Worm (Caenorhabditis elegans) whole organism, L4/young adult: Measurements from ENCODE around the gene grld-1.

Experiments used
- dao-5 ChIP-seq: sonication (generic microtip); optimal IDR thresholded peaks from 2 replicates; lab custom pipeline; 2016; ENCODE audit warnings: missing genotype, missing genetic modification characterization, moderate library complexity, missing compliant biosample characterization
- him-1 ChIP-seq: sonication (generic microtip); optimal IDR thresholded peaks from 2 replicates; lab custom pipeline; 2016; ENCODE audit warnings: missing genotype, missing genetic modification reagents, missing genetic modification characterization, missing compliant biosample characterization

DNA sequence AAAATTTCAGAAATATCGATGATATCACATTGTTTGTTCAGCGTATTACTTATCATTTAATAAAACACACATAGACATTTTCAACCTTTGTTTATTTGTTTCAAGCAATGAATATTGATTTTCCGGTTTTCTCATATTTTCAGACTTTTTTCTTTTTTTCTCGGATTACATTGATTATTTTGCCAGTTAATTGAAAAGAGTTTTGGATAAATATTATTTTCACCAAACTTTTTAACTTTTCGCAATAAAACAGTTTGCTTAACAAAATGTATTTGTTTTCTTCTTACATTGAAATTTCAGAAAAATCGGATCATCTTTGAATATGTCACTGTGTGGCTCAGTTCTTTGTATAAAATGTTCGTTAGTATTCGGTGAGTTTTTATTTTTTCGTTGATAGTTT is 36.8 kb upstream of the grld-1 start, which contains the start of gene Y38C1AA.6:
- TF ChIP-seq him-1 (tag; lab: Kevin White, UChicago), result no peak
- TF ChIP-seq dao-5 (tag; lab: Kevin White, UChicago), result no peak
